Fruit fly (Drosophila melanogaster) whole organism: ENCODE data around the gene CG6125.

Experiments used
- CG8478 ChIP-seq: fragments of >200 bp; optimal IDR thresholded peaks from 2 replicates; lab custom pipeline; 2018; ENCODE audit warnings: inconsistent platforms
- Dll ChIP-seq: fragments of >200 bp; optimal IDR thresholded peaks from 2 replicates; lab custom pipeline; 2017
- EcR ChIP-seq, 2 experiments: fragments of >200 bp; optimal IDR thresholded peaks; 2 replicates each; lab custom pipeline; 2017; ENCODE audit warnings: missing biosample characterization in 2 of 2, missing genetic modification characterization in 2 of 2, missing genetic modification reagents in 2 of 2
- pan ChIP-seq: fragments of >200 bp; optimal IDR thresholded peaks from 2 replicates; lab custom pipeline; 2017
- psq ChIP-seq: fragments of >200 bp; optimal IDR thresholded peaks from 2 replicates; lab custom pipeline; 2017
- usp ChIP-seq: fragments of >200 bp; optimal IDR thresholded peaks from 2 replicates; lab custom pipeline; 2017; ENCODE audit warnings: missing biosample characterization, missing genetic modification characterization, mixed read lengths

CG6125 gene

DNA sequence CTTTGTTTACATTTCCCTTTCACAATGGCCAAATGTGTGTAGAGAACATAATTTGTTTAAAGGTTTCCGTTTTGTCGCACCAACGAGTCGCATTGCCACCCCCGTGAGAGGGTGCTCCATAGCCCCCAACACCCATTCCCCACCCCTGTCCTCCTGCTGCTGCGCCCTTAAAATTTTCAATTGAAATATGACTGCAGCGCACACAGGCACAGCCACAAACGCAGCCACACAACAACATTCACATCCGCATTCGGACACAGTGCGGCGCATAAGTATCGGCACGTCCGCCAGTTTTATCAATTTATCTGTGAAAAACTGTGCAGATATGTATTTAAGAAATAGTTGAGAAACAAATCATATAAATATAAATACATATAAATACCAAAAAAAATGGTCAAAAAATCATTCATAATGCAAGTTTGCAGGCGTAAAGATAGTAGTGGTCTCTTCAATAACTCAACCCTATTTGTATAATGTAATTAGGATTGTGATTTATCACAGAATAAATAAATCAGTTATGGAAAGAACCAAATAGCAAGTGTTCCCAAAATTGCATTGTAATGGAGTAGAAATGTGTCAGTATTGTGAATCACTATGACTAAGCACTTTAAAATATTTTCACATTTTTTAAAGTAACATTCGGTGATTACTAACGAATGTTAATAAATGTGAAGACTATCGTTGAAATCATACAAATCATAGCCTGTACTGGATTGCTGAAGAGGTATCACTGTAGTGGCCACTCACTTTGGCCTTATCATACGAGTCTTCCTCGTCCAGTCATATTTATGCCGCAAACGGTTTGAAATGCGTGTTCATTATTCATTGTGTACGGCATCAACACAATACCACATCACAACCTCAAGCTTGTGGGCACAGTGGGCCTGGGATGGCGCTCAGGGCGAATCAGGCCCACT is 3.2 kb upstream of the CG6125 start:
- TF ChIP-seq EcR (GFP tag; optimal IDR thresholded peaks at IDR 0.05; lab: Kevin White, UChicago) = no peak
- no peak for TF ChIP-seq psq (lab: Kevin White, UChicago)
- no peak for TF ChIP-seq Dll (lab: Kevin White, UChicago)
- no peak for TF ChIP-seq usp (GFP tag; lab: Kevin White, UChicago)
- no peak for TF ChIP-seq CG8478
- no peak for TF ChIP-seq pan

DNA sequence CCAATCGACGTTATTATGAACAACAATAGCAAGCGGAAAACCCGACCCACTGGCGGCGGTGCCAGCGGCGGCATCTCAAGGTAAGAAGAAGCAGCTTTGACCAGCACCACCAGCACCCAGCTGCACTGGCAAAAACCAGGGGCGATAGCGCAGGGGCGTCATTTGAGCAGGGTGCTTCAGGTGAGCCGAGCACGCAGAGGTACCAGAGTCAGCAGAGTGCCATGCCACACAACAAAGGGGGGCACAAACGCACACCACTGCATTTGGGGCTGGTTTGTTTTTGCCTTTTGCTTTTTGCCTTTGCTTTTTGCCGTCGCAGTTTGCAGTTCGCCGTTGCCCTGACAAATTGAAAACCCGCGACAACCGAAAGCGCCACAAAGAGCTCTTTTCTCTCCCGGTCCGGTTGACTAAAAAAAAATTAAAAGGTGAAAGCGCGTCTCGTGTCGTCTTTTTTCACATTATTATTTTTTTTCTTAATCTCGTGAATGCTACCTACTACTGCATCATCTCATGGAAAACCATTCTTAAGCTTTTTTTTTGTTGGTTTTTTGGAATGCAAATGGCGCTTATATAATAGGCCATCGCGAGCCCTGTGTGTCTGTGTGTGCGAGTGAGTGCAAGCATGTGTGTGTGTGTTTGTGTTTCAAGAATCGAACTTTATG is 2.4 kb upstream of the CG6125 start:
- TF ChIP-seq usp (GFP tag; lab: Kevin White, UChicago) = no peak
- TF ChIP-seq CG8478 = no peak
- TF ChIP-seq psq (lab: Kevin White, UChicago) = no peak
- no peak for TF ChIP-seq Dll (lab: Kevin White, UChicago)
- no peak for TF ChIP-seq pan

DNA sequence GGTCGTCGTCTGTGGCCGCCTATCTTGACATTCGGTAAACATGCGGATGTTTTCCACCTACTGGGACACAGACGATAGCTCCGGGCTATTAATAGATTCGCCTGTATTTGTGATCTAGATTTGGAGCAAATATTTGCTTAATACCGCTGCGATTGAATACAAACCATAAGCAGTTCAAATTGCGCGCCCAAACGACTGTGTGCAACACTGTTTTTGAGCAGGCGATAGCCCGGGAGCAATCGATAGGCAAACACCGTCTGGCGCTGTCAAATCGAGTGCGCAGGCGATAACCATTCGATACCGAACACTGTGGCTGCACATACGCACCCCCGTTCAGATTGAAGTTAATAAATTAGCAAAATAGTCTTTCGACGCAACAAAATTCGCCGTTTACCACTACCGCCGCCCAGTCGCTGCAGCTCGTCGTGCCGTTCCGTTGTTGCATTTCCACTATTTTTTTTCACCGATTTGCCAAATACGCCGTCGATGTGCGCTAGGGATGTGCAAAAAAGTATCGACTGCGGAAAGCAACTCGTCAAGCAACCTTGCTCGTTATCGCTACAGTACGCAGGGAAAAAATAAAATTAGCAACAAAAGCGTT is 1.4 kb upstream of the CG6125 start, which contains the start of gene Atx2:
Gene Atx2, plus strand, starts transcription at position 293 of the 601 bp plus-strand sequence.
- no peak for TF ChIP-seq Dll (lab: Kevin White, UChicago)

DNA sequence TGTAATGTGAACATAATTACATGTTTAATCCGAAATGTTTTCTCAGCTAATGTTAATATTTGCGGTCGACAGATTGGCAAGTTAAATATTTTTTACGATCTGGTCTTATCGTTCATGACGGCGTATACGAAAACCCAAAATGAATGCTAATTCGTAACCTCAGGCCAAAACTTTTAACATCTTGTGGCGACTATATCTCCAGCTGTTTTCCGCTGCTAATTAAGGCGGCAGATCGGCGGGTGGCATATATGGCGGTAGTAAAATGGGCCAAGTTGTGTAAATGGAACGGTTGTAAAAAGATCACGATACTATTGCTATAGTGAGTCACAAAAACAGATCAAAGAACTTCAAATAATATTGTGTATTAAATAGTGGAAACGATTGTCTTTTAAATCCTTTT is 477 bp downstream of the CG6125 start:
- TF ChIP-seq usp (GFP tag; lab: Kevin White, UChicago) = no peak
- no peak for TF ChIP-seq psq (lab: Kevin White, UChicago)
- no peak for TF ChIP-seq CG8478
- no peak for TF ChIP-seq Dll (lab: Kevin White, UChicago)
- no peak for TF ChIP-seq EcR (GFP tag; optimal IDR thresholded peaks at IDR 0.05; lab: Kevin White, UChicago)
- no peak for TF ChIP-seq pan

DNA sequence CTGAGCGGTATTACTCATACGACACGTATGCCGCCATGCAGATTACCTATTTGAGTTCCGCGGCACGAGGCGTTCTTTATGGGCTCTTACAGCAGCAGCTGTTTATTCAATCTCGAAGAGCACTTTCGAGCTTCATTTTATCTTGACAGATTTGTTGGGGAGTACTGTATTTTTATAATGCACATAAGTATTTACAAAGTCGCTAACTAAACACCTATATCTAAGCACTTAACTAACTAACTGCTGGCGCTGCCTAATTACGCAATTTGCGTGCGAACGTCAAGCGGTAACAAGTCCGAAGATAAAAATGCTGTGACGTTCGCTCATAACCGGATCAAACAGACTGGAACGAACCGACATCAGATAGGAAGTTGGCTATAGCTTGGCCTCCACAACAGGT is 4.2 kb downstream of the CG6125 start:
- no peak for TF ChIP-seq EcR (GFP tag; optimal IDR thresholded peaks at IDR 0.05; lab: Kevin White, UChicago)
- TF ChIP-seq psq (lab: Kevin White, UChicago) = no peak
- TF ChIP-seq pan = no peak
- no peak for TF ChIP-seq usp (GFP tag; lab: Kevin White, UChicago)
- TF ChIP-seq Dll (lab: Kevin White, UChicago) = no peak
- no peak for TF ChIP-seq CG8478

DNA sequence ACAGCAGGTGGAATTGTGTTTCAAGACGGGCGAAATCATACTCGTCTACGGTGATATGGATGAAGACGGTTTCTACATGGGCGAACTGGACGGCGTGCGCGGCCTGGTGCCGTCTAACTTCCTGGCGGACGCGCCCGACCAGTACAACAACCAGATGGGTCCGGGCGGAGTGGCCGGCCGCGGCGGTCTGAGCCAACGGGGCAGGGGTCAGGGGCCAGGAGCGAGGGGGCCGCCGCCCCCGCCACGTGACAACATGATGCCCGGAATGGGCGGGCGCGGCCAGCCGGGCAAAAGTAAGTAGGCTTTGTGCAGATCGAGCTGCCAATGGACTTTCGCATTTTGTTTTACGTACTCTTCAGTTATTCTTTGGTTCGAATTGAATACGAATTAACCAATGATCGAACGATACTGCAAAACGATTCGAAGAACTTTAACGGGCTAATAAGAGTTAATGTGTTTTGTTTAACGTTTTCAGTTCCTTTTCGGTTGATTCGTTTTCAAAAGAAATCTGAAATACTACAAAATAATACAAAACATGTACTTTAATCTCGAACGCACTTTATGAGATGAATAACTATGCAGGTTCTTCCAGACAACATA is 13.6 kb downstream of the CG6125 start:
- TF ChIP-seq psq (lab: Kevin White, UChicago) (no peak), CG8478 (no peak), Dll (lab: Kevin White, UChicago) (no peak)

DNA sequence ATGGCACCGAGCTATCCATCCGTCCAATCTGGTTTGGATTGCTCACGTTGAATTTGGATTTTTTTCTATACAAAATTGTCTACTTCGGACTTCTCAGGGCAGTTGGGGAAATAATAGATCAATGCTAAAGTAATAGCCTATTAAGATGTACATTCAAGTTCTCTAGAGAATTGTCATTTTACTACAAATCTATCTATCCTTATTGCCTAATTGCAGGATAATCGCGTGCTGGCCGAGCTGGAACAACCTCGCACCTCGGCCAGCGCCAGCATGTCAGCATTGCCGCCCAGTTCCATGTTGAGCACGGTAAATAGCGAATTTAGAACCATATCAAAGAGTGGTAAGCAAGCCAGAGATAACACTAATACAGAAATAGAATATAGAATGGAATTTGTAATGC is 24.0 kb downstream of the CG6125 start, which contains the start of gene h-cup:
Gene h-cup, minus strand, starts transcription at position 101 of the 400 bp plus-strand sequence.
- no peak for TF ChIP-seq CG8478
- no peak for TF ChIP-seq Dll (lab: Kevin White, UChicago)
- TF ChIP-seq usp (GFP tag; lab: Kevin White, UChicago) = no peak
- TF ChIP-seq pan = no peak
- TF ChIP-seq EcR (GFP tag; optimal IDR thresholded peaks at IDR 0.05; lab: Kevin White, UChicago) = no peak
- no peak for TF ChIP-seq psq (lab: Kevin White, UChicago)

DNA sequence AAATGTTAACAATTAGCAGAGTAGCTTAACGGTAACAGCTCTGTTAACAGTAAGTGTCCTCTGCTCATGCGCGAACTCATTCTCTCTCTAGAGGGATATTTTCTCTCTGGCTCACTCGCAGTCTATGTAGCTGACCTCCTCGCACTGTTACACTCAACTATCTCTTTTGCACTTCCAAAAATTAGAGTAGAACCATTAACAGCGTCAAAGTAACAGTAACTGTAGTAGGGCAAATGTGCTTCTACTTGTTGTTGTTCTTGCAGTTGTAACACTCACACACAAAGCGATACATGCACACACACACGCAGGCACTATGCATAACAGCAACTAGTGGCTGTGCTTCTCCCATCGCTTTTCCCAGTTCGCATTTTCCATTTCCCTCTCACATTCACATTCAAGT is 27.8 kb downstream of the CG6125 start:
- TF ChIP-seq CG8478 (no peak), pan (no peak), EcR (GFP tag; optimal IDR thresholded peaks at IDR 0.05; lab: Kevin White, UChicago) (no peak), psq (lab: Kevin White, UChicago) (no peak), Dll (lab: Kevin White, UChicago) (no peak)

DNA sequence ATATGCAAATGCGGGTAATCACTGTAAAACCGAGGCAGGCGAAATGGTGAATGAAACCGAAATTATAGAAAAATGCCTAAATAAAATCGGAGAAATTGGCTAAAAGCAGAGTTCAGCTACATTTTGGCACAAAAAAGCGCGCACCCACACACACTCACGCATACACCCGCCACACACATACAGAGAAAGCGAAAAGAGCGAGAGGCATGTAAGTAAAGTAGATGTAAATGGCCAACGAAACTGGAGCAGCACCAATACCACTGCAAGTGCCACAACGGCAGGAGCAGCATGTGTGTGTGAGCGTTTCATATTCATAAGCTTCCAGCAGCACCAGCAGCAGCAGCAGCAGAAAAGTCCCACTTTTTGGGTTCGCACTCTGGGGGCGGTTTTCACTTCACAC is 31.4 kb downstream of the CG6125 start:
- TF ChIP-seq usp (GFP tag; lab: Kevin White, UChicago) = no peak
- no peak for TF ChIP-seq CG8478
- no peak for TF ChIP-seq pan
- no peak for TF ChIP-seq EcR (GFP tag; optimal IDR thresholded peaks at IDR 0.05; lab: Kevin White, UChicago)
- no peak for TF ChIP-seq psq (lab: Kevin White, UChicago)
- TF ChIP-seq Dll (lab: Kevin White, UChicago) = no peak

DNA sequence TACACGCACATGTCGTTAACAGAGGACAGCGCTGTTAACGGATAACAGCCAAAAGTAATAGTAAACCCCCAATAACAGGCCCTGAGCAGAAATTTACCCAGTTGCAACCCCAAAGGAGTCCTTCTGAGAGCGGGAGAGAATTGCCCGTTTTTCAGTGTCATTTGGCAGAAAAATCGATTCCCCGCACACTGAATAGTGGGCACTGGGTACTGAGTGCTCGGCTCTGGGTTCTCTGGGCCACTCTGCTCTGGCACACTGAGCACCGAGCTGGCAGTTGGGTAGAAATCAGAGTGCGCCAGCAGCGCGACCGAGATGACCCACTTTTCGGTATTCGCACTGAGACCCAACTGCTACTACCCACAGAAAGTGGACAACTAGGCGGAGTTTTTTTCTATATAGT is 32.5 kb downstream of the CG6125 start, which contains the start of gene Rbp:
Gene Rbp, plus strand, starts transcription at position 239 of the 400 bp plus-strand sequence.
- no peak for TF ChIP-seq usp (GFP tag; lab: Kevin White, UChicago)
- no peak for TF ChIP-seq EcR (GFP tag; optimal IDR thresholded peaks at IDR 0.05; lab: Kevin White, UChicago)
- TF ChIP-seq pan = no peak
- no peak for TF ChIP-seq CG8478
- TF ChIP-seq psq (lab: Kevin White, UChicago) = no peak
- no peak for TF ChIP-seq Dll (lab: Kevin White, UChicago)

DNA sequence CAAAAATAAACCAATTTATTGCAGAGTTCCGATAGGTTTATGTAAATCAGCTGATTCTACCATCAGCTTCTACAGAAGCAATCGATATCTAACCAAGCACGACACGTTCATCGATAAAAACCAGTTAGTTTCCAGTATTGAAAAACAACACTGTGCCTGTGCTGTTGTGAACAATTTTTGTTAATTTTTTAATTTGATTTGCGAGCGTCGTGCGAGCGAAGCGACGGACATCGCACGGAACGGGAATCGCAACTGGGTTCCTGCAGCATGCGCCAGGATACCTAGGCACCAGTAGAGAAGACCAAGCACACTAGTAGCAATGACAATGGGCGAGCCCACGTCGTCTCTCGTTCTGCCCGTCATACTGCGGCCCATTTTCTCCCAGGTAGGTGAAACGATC is 35.0 kb downstream of the CG6125 start, which contains the start of the genes Ccm3 and CG6136:
Gene Ccm3, plus strand, starts transcription at position 125 of the 400 bp plus-strand sequence.
Gene CG6136, minus strand, starts transcription at position 380 of the 400 bp plus-strand sequence.
- TF ChIP-seq pan = no peak
- TF ChIP-seq usp (GFP tag; lab: Kevin White, UChicago) = no peak

DNA sequence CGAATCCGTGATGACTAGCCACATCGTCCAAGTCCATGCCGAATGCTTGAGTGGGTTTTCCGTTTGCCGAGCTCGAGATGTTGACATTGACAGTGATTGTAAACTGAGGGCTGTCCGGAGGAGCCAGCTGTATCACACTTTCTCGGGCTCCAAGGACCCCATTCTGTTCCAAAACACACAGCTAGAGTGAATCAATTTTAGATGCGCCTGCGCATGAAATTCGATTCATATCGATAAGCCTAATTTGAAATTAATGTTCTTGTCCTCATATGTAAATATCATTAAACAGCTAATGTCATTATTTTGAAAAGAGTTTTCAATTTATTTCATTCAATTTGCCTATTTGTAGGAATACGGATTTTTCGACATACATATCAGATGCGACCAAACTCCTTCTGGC is 37.1 kb downstream of the CG6125 start, which contains the start of gene CG14868:
Gene CG14868, minus strand, starts transcription at position 204 of the 400 bp plus-strand sequence.
- TF ChIP-seq usp (GFP tag; lab: Kevin White, UChicago) (no peak), pan (no peak), Dll (lab: Kevin White, UChicago) (no peak), psq (lab: Kevin White, UChicago) (no peak), CG8478 (no peak), EcR (GFP tag; optimal IDR thresholded peaks at IDR 0.05; lab: Kevin White, UChicago) (no peak)
